Worm (Caenorhabditis elegans) whole organism, young adult: ENCODE measurements around the gene C36B7.3.

Source experiments
- B0019.2 ChIP-seq: fragments of 200-800 bp; sonication (Bioruptor generic); conservative IDR thresholded peaks from 2 replicates; pipeline ENCODE4 v1.3.6; 2022; ENCODE audit warnings: missing genetic modification reagents, missing genetic modification characterization, missing compliant biosample characterization
- B0261.1 ChIP-seq: sonication (generic microtip); optimal IDR thresholded peaks from 2 replicates; lab custom pipeline; 2016; ENCODE audit warnings: mild to moderate bottlenecking, missing genetic modification characterization, moderate library complexity, missing compliant biosample characterization
- B0336.3 ChIP-seq: fragments of 200-800 bp; sonication (Bioruptor generic); IDR thresholded peaks from 2 replicates; pipeline ENCODE4 v1.3.6; 2022; ENCODE audit warnings: missing genetic modification characterization, missing compliant biosample characterization
- F22D6.2 ChIP-seq: sonication (generic microtip); optimal IDR thresholded peaks from 2 replicates; lab custom pipeline; 2016; ENCODE audit warnings: mild to moderate bottlenecking, missing genetic modification characterization, missing compliant biosample characterization
- F37B4.10 ChIP-seq: fragments of 200-800 bp; sonication (Bioruptor generic); IDR thresholded peaks from 2 replicates; pipeline ENCODE4 v1.3.6; 2022; ENCODE audit warnings: missing genetic modification characterization, missing compliant biosample characterization
- F39B2.1 ChIP-seq: fragments of 200-800 bp; sonication (Bioruptor generic); IDR thresholded peaks from 2 replicates; pipeline ENCODE4 v1.3.6; 2022; ENCODE audit warnings: missing genetic modification reagents, missing genetic modification characterization, missing compliant biosample characterization
- F52B5.7 ChIP-seq: sonication (generic microtip); optimal IDR thresholded peaks from 2 replicates; lab custom pipeline; 2016; ENCODE audit warnings: mild to moderate bottlenecking, missing genetic modification characterization, missing compliant biosample characterization
- F55B11.4 ChIP-seq: sonication (generic microtip); optimal IDR thresholded peaks from 2 replicates; lab custom pipeline; 2016; ENCODE audit warnings: missing compliant biosample characterization, missing genetic modification characterization, borderline replicate concordance; ENCODE audit not compliant: insufficient read depth
- K12H6.12 ChIP-seq: fragments of 200-800 bp; sonication (Bioruptor generic); optimal IDR thresholded peaks from 2 replicates; lab custom pipeline; 2018; ENCODE audit warnings: mild to moderate bottlenecking, missing genetic modification characterization, missing compliant biosample characterization
- Y95B8A.8 ChIP-seq: fragments of 200-800 bp; sonication (Bioruptor generic); IDR thresholded peaks from 2 replicates; pipeline ENCODE4 v1.3.6; 2022; ENCODE audit warnings: missing genetic modification reagents, missing genetic modification characterization, missing compliant biosample characterization
- ama-1 ChIP-seq, 3 experiments: fragments of 150-350 bp in 1 of 3; sonication (generic microtip) in 2 of 3; optimal IDR thresholded peaks; 2 replicates each; lab custom pipeline; 2014 to 2018; ENCODE audit warnings: missing biosample characterization in 2 of 3, missing genetic modification characterization in 2 of 3, missing genetic modification reagents in 2 of 3
- attf-3 ChIP-seq: fragments of 200-800 bp; sonication (Bioruptor generic); conservative IDR thresholded peaks from 2 replicates; pipeline ENCODE4 v1.3.6; 2022; ENCODE audit warnings: missing genetic modification reagents, missing genetic modification characterization, missing compliant biosample characterization
- cebp-2 ChIP-seq: fragments of 200-800 bp; sonication (Bioruptor generic); IDR thresholded peaks from 2 replicates; pipeline ENCODE4 v1.3.6; 2022; ENCODE audit warnings: missing genetic modification characterization, missing compliant biosample characterization
- efl-1 ChIP-seq: fragments of 150-350 bp; optimal IDR thresholded peaks from 2 replicates; lab custom pipeline; 2014; ENCODE audit warnings: missing biosample characterization, missing genetic modification reagents, missing genetic modification characterization
- gei-17 ChIP-seq: fragments of 200-800 bp; sonication (Bioruptor generic); optimal IDR thresholded peaks from 2 replicates; lab custom pipeline; 2018; ENCODE audit warnings: mild to moderate bottlenecking, missing genetic modification characterization, missing compliant biosample characterization
- him-1 ChIP-seq: sonication (generic microtip); optimal IDR thresholded peaks from 2 replicates; lab custom pipeline; 2016; ENCODE audit warnings: missing genotype, missing genetic modification reagents, missing genetic modification characterization, missing compliant biosample characterization
- hlh-12 ChIP-seq: sonication (generic microtip); optimal IDR thresholded peaks from 2 replicates; lab custom pipeline; 2016; ENCODE audit warnings: missing genetic modification characterization, missing compliant biosample characterization
- hmg-20 ChIP-seq: fragments of 200-800 bp; sonication (Bioruptor generic); IDR thresholded peaks from 2 replicates; pipeline ENCODE4 v1.3.6; 2022; ENCODE audit warnings: missing genetic modification reagents, missing genetic modification characterization, missing compliant biosample characterization
- hrde-1 ChIP-seq: sonication (generic microtip); optimal IDR thresholded peaks from 2 replicates; lab custom pipeline; 2016; ENCODE audit warnings: missing genetic modification characterization, mild to moderate bottlenecking, missing compliant biosample characterization, moderate library complexity, missing genotype, missing genetic modification reagents, borderline replicate concordance
- let-526 ChIP-seq: fragments of 200-800 bp; sonication (Bioruptor generic); IDR thresholded peaks from 2 replicates; pipeline ENCODE4 v1.3.6; 2022; ENCODE audit warnings: missing genetic modification reagents, missing genetic modification characterization, missing compliant biosample characterization
- lir-1 ChIP-seq: fragments of 200-800 bp; sonication (Bioruptor generic); conservative IDR thresholded peaks from 2 replicates; pipeline ENCODE4 v1.3.6; 2022; ENCODE audit warnings: missing genetic modification reagents, missing genetic modification characterization, missing compliant biosample characterization
- madf-10 ChIP-seq: sonication (generic microtip); optimal IDR thresholded peaks from 2 replicates; lab custom pipeline; 2016; ENCODE audit warnings: mild to moderate bottlenecking, missing genetic modification characterization, missing compliant biosample characterization
- madf-3 ChIP-seq: fragments of 200-800 bp; sonication (Bioruptor generic); IDR thresholded peaks from 2 replicates; pipeline ENCODE4 v1.3.6; 2022; ENCODE audit warnings: missing genetic modification reagents, missing genetic modification characterization, missing compliant biosample characterization
- mcd-1 ChIP-seq: fragments of 200-800 bp; sonication (Bioruptor generic); IDR thresholded peaks from 2 replicates; pipeline ENCODE4 v1.3.6; 2022; ENCODE audit warnings: missing genetic modification reagents, missing genetic modification characterization, missing compliant biosample characterization
- mes-4 ChIP-seq: sonication (generic microtip); optimal IDR thresholded peaks from 2 replicates; lab custom pipeline; 2016; ENCODE audit warnings: missing genotype, missing genetic modification characterization, missing compliant biosample characterization
- nhr-80 ChIP-seq: sonication (generic microtip); optimal IDR thresholded peaks from 2 replicates; lab custom pipeline; 2016; ENCODE audit warnings: missing genetic modification characterization, missing compliant biosample characterization
- pha-4 ChIP-seq: fragments of 150-350 bp; sonication (generic microtip); optimal IDR thresholded peaks from 2 replicates; lab custom pipeline; 2014; ENCODE audit warnings: missing biosample characterization, missing genetic modification reagents, missing genetic modification characterization
- rcor-1 ChIP-seq: fragments of 200-800 bp; sonication (Bioruptor generic); IDR thresholded peaks from 2 replicates; pipeline ENCODE4 v1.3.6; 2022; ENCODE audit warnings: missing genetic modification reagents, missing genetic modification characterization, missing compliant biosample characterization
- snpc-1.1 ChIP-seq: sonication (generic microtip); optimal IDR thresholded peaks from 2 replicates; lab custom pipeline; 2017; ENCODE audit warnings: missing genetic modification characterization, mild to moderate bottlenecking, missing compliant biosample characterization, antibody characterized with exemption, moderate library complexity, missing genotype, missing genetic modification reagents; ENCODE audit not compliant: insufficient read depth
- snpc-3.4 ChIP-seq: sonication (generic microtip); optimal IDR thresholded peaks from 2 replicates; lab custom pipeline; 2017; ENCODE audit warnings: missing genetic modification characterization, mild to moderate bottlenecking, missing compliant biosample characterization, antibody characterized with exemption, moderate library complexity, missing genotype, missing genetic modification reagents
- somi-1 ChIP-seq: fragments of 200-800 bp; sonication (Bioruptor generic); optimal IDR thresholded peaks from 2 replicates; lab custom pipeline; 2018; ENCODE audit warnings: mild to moderate bottlenecking, missing genetic modification characterization, missing compliant biosample characterization
- xnd-1 ChIP-seq: sonication (generic microtip); optimal IDR thresholded peaks from 2 replicates; lab custom pipeline; 2016; ENCODE audit warnings: missing genotype, missing genetic modification reagents, missing genetic modification characterization, missing compliant biosample characterization
- zfh-2 ChIP-seq: fragments of 200-800 bp; sonication (Bioruptor generic); conservative IDR thresholded peaks from 2 replicates; pipeline ENCODE4 v1.3.6; 2022; ENCODE audit warnings: missing genetic modification reagents, missing genetic modification characterization, missing compliant biosample characterization
- ztf-18 ChIP-seq: sonication (generic microtip); optimal IDR thresholded peaks from 2 replicates; lab custom pipeline; 2016; ENCODE audit warnings: missing genotype, mild to moderate bottlenecking, missing genetic modification characterization, missing compliant biosample characterization
- ztf-26 ChIP-seq: sonication (generic microtip); optimal IDR thresholded peaks from 2 replicates; lab custom pipeline; 2017; ENCODE audit warnings: missing genetic modification characterization, missing compliant biosample characterization

C36B7.3 gene

DNA sequence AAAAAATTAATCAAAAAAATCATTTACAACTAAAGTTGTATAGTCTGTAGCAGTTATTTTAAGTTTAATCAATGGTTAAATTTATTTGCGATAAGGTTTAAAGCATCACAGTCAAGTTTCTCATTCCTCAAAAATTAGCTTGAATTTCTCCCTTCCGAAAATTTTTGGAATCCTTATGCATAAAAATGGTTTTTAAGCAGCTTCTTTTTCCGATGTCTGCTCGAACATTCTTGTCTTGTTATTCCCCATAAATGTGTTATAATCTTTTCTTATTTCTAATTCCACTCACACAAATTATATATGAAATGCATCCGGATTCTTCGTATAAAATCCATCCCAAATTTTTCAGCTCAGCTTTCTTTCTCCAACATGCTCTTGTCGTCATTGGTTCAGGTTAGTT is at the start of gene C36B7.3:
C36B7.3 (plus strand) TSS at position 301 of the 400 bp plus-strand sequence.
- TF ChIP-seq snpc-1.1: no peak
- TF ChIP-seq F52B5.7 (tag; lab: Kevin White, UChicago): no peak
- no peak for TF ChIP-seq F55B11.4 (tag; lab: Kevin White, UChicago)
- no peak for TF ChIP-seq xnd-1 (tag; lab: Kevin White, UChicago)
- no peak for TF ChIP-seq ama-1 (optimal IDR thresholded peaks at IDR 0.05; lab: Kevin White, UChicago)
- TF ChIP-seq ama-1 (GFP tag; optimal IDR thresholded peaks at IDR 0.05; lab: Kevin White, UChicago): no peak
- no peak for TF ChIP-seq ztf-26
- TF ChIP-seq madf-10 (tag; lab: Kevin White, UChicago): no peak
- TF ChIP-seq zfh-2 (GFP tag; lab: Robert Waterston, UW): no peak
- no peak for TF ChIP-seq mcd-1 (GFP tag; lab: Robert Waterston, UW)
- no peak for TF ChIP-seq somi-1 (GFP tag; lab: Kevin White, UChicago)
- TF ChIP-seq B0336.3 (GFP tag; lab: Robert Waterston, UW): no peak
- TF ChIP-seq attf-3 (GFP tag; lab: Robert Waterston, UW): no peak
- TF ChIP-seq gei-17 (GFP tag; lab: Kevin White, UChicago): no peak
- no peak for TF ChIP-seq mes-4 (tag; lab: Kevin White, UChicago)
- TF ChIP-seq ztf-18 (tag; lab: Kevin White, UChicago): no peak

DNA sequence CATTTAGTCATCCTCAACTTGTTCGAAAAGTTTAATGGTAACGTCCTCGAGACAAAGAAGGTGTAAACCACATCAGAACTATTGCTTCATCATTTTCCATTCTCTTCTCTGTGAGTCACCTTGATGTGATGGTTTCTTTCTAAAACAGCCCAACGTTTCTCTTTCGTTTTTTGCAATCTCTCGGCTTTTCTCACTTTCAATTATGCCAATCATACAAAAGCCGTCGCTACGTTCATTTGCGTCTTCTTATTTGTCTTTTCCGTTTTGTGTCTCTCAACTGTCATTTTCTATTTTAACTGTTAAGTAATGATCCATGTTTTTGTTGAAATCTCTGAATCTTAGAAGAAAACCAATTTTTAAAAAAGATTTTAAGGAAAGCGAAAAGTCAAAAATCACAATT is 44.2 kb upstream of the C36B7.3 start, which contains the start of gene B0403.5:
B0403.5 (plus strand) TSS at position 368 of the 400 bp plus-strand sequence.
- no peak for TF ChIP-seq B0261.1 (tag; lab: Kevin White, UChicago)
- no peak for TF ChIP-seq F39B2.1
- TF ChIP-seq pha-4 (tag; lab: Kevin White, UChicago): no peak
- TF ChIP-seq K12H6.12 (tag; lab: Kevin White, UChicago): no peak
- TF ChIP-seq F22D6.2 (tag; lab: Kevin White, UChicago): no peak
- no peak for TF ChIP-seq hrde-1 (tag; lab: Kevin White, UChicago)
- no peak for TF ChIP-seq F55B11.4 (tag; lab: Kevin White, UChicago)
- no peak for TF ChIP-seq madf-3 (GFP tag; lab: Robert Waterston, UW)
- no peak for TF ChIP-seq rcor-1
- TF ChIP-seq snpc-3.4: no peak
- no peak for TF ChIP-seq hlh-12 (tag; lab: Kevin White, UChicago)
- TF ChIP-seq let-526 (GFP tag; lab: Robert Waterston, UW): no peak
- TF ChIP-seq B0019.2 (GFP tag; lab: Robert Waterston, UW): no peak
- no peak for TF ChIP-seq lir-1 (GFP tag; lab: Robert Waterston, UW)
- TF ChIP-seq efl-1 (GFP tag; lab: Kevin White, UChicago): no peak
- no peak for TF ChIP-seq gei-17 (GFP tag; lab: Kevin White, UChicago)
- no peak for TF ChIP-seq F37B4.10 (GFP tag; lab: Robert Waterston, UW)

DNA sequence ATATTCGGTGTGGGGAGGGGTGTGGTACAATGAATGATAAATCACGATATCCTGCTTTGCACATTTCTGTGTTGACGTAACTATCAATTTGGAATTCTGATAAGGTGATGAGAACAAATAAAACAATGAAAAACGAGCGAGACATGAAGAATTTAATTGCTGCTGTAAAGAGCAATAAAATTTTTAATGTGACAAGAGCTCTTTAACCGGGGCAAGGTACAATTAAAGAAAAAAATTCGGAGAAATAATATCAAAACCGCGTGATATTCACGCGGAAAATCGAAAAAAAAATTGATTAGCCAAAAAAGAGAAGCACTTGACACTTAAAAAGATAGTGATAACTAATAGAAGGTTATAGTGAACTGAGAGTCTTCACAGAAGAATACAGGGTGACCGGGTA is 40.3 kb upstream of the C36B7.3 start:
- TF ChIP-seq madf-10 (tag; lab: Kevin White, UChicago) (no peak), lir-1 (GFP tag; lab: Robert Waterston, UW) (no peak), hmg-20 (GFP tag; lab: Robert Waterston, UW) (no peak), him-1 (no peak), Y95B8A.8 (no peak), nhr-80 (peak; percentile 21), B0261.1 (tag; lab: Kevin White, UChicago) (no peak)

DNA sequence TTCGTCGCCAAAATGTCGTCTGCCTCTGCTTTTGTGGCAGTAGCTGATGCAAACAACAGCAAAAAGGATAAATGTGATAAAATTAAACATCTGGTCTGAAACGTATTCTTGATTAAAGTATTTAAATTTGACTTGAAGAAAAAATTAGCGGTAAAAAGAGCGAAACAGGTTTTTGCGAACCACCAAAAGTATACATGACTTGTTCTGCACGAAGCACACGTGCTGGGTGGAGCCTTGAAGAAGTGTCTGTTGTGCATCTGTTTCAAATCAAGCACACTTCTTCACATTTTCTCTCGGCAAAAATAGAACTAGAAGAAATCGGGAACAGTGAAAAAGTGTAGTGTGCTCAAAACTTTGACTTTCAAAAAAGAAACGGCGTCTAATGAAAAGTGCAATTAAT is 38.3 kb upstream of the C36B7.3 start, which contains the start of gene B0403.3:
B0403.3 (minus strand) TSS at position 101 of the 400 bp plus-strand sequence.
- 0 out of 2 replicates have a peak, but pooled peaks have one; percentile 21 for TF ChIP-seq cebp-2 (GFP tag; lab: Robert Waterston, UW)
- no peak for TF ChIP-seq pha-4 (tag; lab: Kevin White, UChicago)
